Fruit fly (Drosophila melanogaster) whole organism, embryonic: Measurements from ENCODE around the gene kay.
A peak's percentile ranks its signal among the peaks of the same experiment; 100 is the strongest.

Experiments used
- Bteb2 ChIP-seq: fragments of 200-800 bp; sonication (Bioruptor generic); optimal IDR thresholded peaks from 2 replicates; lab custom pipeline; 2016; ENCODE audit warnings: missing biosample characterization, missing genetic modification characterization
- CG10462 ChIP-seq: fragments of 200-800 bp; sonication (Bioruptor generic); optimal IDR thresholded peaks from 2 replicates; lab custom pipeline; 2016; ENCODE audit warnings: missing biosample characterization, missing genetic modification characterization
- CG10654 ChIP-seq: fragments of 200-800 bp; sonication (Bioruptor generic); optimal IDR thresholded peaks from 2 replicates; lab custom pipeline; 2016; ENCODE audit warnings: missing biosample characterization, missing genetic modification characterization
- CG12104 ChIP-seq: fragments of 200-800 bp; sonication (Bioruptor generic); optimal IDR thresholded peaks from 3 replicates; lab custom pipeline; 2016; ENCODE audit warnings: missing biosample characterization, missing genetic modification characterization
- CG12942 ChIP-seq: fragments of 200-800 bp; sonication (Bioruptor generic); optimal IDR thresholded peaks from 3 replicates; lab custom pipeline; 2016; ENCODE audit warnings: missing biosample characterization, missing genetic modification characterization
- CG13287 ChIP-seq: fragments of 200-800 bp; sonication (Bioruptor generic); IDR thresholded peaks from 2 replicates; pipeline ENCODE4 v1.3.6; 2022; ENCODE audit warnings: missing biosample characterization, missing genetic modification characterization; ENCODE audit not compliant: partially characterized antibody
- CG14667 ChIP-seq: fragments of 200-800 bp; sonication (Bioruptor generic); IDR thresholded peaks from 2 replicates; pipeline ENCODE4 v1.3.6; 2022; ENCODE audit warnings: missing biosample characterization, missing genetic modification characterization
- CG15011 ChIP-seq: fragments of 200-800 bp; sonication (Bioruptor generic); optimal IDR thresholded peaks from 3 replicates; lab custom pipeline; 2018; ENCODE audit warnings: missing biosample characterization, mild to moderate bottlenecking, missing genetic modification characterization
- CG1529 ChIP-seq: fragments of 200-800 bp; sonication (Bioruptor generic); optimal IDR thresholded peaks from 3 replicates; lab custom pipeline; 2018; ENCODE audit warnings: missing biosample characterization, missing genetic modification characterization
- CG16813 ChIP-seq: fragments of 200-800 bp; sonication (Bioruptor generic); IDR thresholded peaks from 3 replicates; pipeline ENCODE4 v1.3.6; 2022; ENCODE audit warnings: missing biosample characterization, missing genetic modification characterization; ENCODE audit not compliant: partially characterized antibody
- CG17829 ChIP-seq: fragments of 200-800 bp; optimal IDR thresholded peaks from 2 replicates; lab custom pipeline; 2019; ENCODE audit warnings: missing biosample characterization, mild to moderate bottlenecking, missing genetic modification characterization, moderate library complexity
- CG2129 ChIP-seq: fragments of 200-800 bp; sonication (Bioruptor generic); IDR thresholded peaks from 2 replicates; pipeline ENCODE4 v1.3.6; 2022; ENCODE audit warnings: missing biosample characterization, missing genetic modification characterization; ENCODE audit not compliant: partially characterized antibody
- CG3065 ChIP-seq: fragments of 200-800 bp; sonication (Bioruptor generic); optimal IDR thresholded peaks from 2 replicates; lab custom pipeline; 2016; ENCODE audit warnings: missing biosample characterization, missing genetic modification characterization
- CG4707 ChIP-seq: fragments of 200-800 bp; sonication (Bioruptor generic); optimal IDR thresholded peaks from 2 replicates; lab custom pipeline; 2018; ENCODE audit warnings: missing biosample characterization, mild to moderate bottlenecking, missing genetic modification characterization, moderate library complexity
- CG7556 ChIP-seq: fragments of 200-800 bp; sonication (Bioruptor generic); optimal IDR thresholded peaks from 2 replicates; lab custom pipeline; 2017; ENCODE audit warnings: missing biosample characterization, mild to moderate bottlenecking, missing genetic modification characterization
- CG7786 ChIP-seq: fragments of 200-800 bp; sonication (Bioruptor generic); optimal IDR thresholded peaks from 2 replicates; lab custom pipeline; 2016; ENCODE audit warnings: missing biosample characterization, missing genetic modification characterization
- CG8359 ChIP-seq: fragments of 200-800 bp; sonication (Bioruptor generic); optimal IDR thresholded peaks from 2 replicates; lab custom pipeline; 2017; ENCODE audit warnings: missing biosample characterization, mild to moderate bottlenecking, missing genetic modification characterization, borderline replicate concordance
- CG9727 ChIP-seq: fragments of 200-800 bp; sonication (Bioruptor generic); optimal IDR thresholded peaks from 3 replicates; lab custom pipeline; 2017; ENCODE audit warnings: missing biosample characterization, mild to moderate bottlenecking, missing genetic modification characterization
- D19A ChIP-seq: fragments of 200-800 bp; optimal IDR thresholded peaks from 3 replicates; lab custom pipeline; 2019; ENCODE audit warnings: missing biosample characterization, mild to moderate bottlenecking, missing genetic modification characterization, moderate library complexity
- Dek ChIP-seq: fragments of 200-800 bp; sonication (Bioruptor generic); optimal IDR thresholded peaks from 3 replicates; lab custom pipeline; 2019; ENCODE audit warnings: missing biosample characterization, mild to moderate bottlenecking, missing genetic modification characterization, moderate library complexity
- Doc2 ChIP-seq: fragments of 200-800 bp; sonication (Bioruptor generic); IDR thresholded peaks from 2 replicates; pipeline ENCODE4 v1.3.6; 2022; ENCODE audit warnings: missing biosample characterization, missing genetic modification characterization
- HmgZ ChIP-seq: fragments of 200-800 bp; sonication (Bioruptor generic); optimal IDR thresholded peaks from 2 replicates; lab custom pipeline; 2018; ENCODE audit warnings: missing biosample characterization, mild to moderate bottlenecking, missing genetic modification characterization
- Hr78 ChIP-seq, 2 experiments: fragments of 200-800 bp in 1 of 2; fragments of >200 bp in 1 of 2; sonication (Bioruptor generic) in 1 of 2; optimal IDR thresholded peaks; 2 replicates each; lab custom pipeline; 2017 to 2019; ENCODE audit warnings: missing biosample characterization in 2 of 2, missing genetic modification characterization in 2 of 2, mild to moderate bottlenecking in 1 of 2, moderate library complexity in 1 of 2
- Max ChIP-seq: fragments of 200-800 bp; sonication (Bioruptor generic); optimal IDR thresholded peaks from 2 replicates; lab custom pipeline; 2016; ENCODE audit warnings: missing biosample characterization, mild to moderate bottlenecking, missing genetic modification characterization
- Med ChIP-seq: fragments of 200-800 bp; sonication (Bioruptor generic); peaks from one replicate; lab custom pipeline; 2016; ENCODE audit warnings: missing biosample characterization, missing genetic modification characterization, mild to moderate bottlenecking, inconsistent platforms, moderate library complexity
- Myb ChIP-seq: fragments of 200-800 bp; sonication (Bioruptor generic); optimal IDR thresholded peaks from 2 replicates; lab custom pipeline; 2016; ENCODE audit warnings: missing biosample characterization, missing genetic modification characterization
- Opbp ChIP-seq: fragments of 200-800 bp; sonication (Bioruptor generic); IDR thresholded peaks from 3 replicates; pipeline ENCODE4 v1.3.6; 2022; ENCODE audit warnings: missing biosample characterization, missing genetic modification characterization; ENCODE audit not compliant: partially characterized antibody
- Poxn ChIP-seq: fragments of 200-800 bp; sonication (Bioruptor generic); IDR thresholded peaks from 2 replicates; pipeline ENCODE4 v1.3.6; 2022; ENCODE audit warnings: missing biosample characterization, missing genetic modification characterization
- Sox102F ChIP-seq: fragments of 200-800 bp; sonication (Bioruptor generic); optimal IDR thresholded peaks from 2 replicates; lab custom pipeline; 2018; ENCODE audit warnings: missing biosample characterization, mild to moderate bottlenecking, missing genetic modification characterization, moderate library complexity
- Stat92E ChIP-seq, 3 experiments: fragments of >200 bp in 2 of 3; fragments of 200-800 bp in 1 of 3; sonication (Bioruptor generic) in 1 of 3; optimal IDR thresholded peaks; 2 replicates each; lab custom pipeline; 2017 to 2019; ENCODE audit warnings: missing biosample characterization in 3 of 3, missing genetic modification characterization in 3 of 3, mild to moderate bottlenecking in 1 of 3, moderate library complexity in 1 of 3
- ash1 ChIP-seq: fragments of 200-800 bp; sonication (Bioruptor generic); optimal IDR thresholded peaks from 2 replicates; lab custom pipeline; 2018; ENCODE audit warnings: missing biosample characterization, mild to moderate bottlenecking, missing genetic modification characterization
- bsh ChIP-seq, 2 experiments: fragments of 200-800 bp; sonication (Bioruptor generic); optimal IDR thresholded peaks; 2 replicates each; lab custom pipeline; 2017 to 2018; ENCODE audit warnings: mild to moderate bottlenecking in 2 of 2, missing biosample characterization in 2 of 2, missing genetic modification characterization in 2 of 2, moderate library complexity in 1 of 2
- btn ChIP-seq: fragments of 200-800 bp; sonication (Bioruptor generic); optimal IDR thresholded peaks from 2 replicates; lab custom pipeline; 2016; ENCODE audit warnings: missing biosample characterization, missing genetic modification characterization
- cato ChIP-seq: fragments of 200-800 bp; sonication (Bioruptor generic); optimal IDR thresholded peaks from 2 replicates; lab custom pipeline; 2016; ENCODE audit warnings: missing biosample characterization, missing genetic modification characterization, borderline replicate concordance
- crc ChIP-seq: fragments of 200-800 bp; sonication (Bioruptor generic); optimal IDR thresholded peaks from 2 replicates; lab custom pipeline; 2016; ENCODE audit warnings: missing biosample characterization, missing genetic modification characterization
- croc ChIP-seq: fragments of 200-800 bp; sonication (Bioruptor generic); conservative IDR thresholded peaks from 3 replicates; pipeline ENCODE4 v1.3.6; 2022; ENCODE audit warnings: missing biosample characterization, missing genetic modification characterization
- fd64A ChIP-seq: fragments of 200-800 bp; sonication (Bioruptor generic); optimal IDR thresholded peaks from 3 replicates; lab custom pipeline; 2018; ENCODE audit warnings: missing biosample characterization, mild to moderate bottlenecking, missing genetic modification characterization
- fd96Cb ChIP-seq: fragments of 200-800 bp; sonication (Bioruptor generic); optimal IDR thresholded peaks from 2 replicates; lab custom pipeline; 2018; ENCODE audit warnings: missing biosample characterization, mild to moderate bottlenecking, missing genetic modification characterization, moderate library complexity
- hth ChIP-seq: fragments of >200 bp; optimal IDR thresholded peaks from 2 replicates; lab custom pipeline; 2017; ENCODE audit warnings: inconsistent platforms
- lov ChIP-seq, 2 experiments: fragments of 200-800 bp in 1 of 2; fragments of >200 bp in 1 of 2; sonication (Bioruptor generic) in 1 of 2; IDR thresholded peaks in 1 of 2; optimal IDR thresholded peaks in 1 of 2; 2 replicates in 1 of 2; 3 replicates in 1 of 2; pipeline versions ENCODE4 v1.3.6 to Lab custom; 2017 to 2022; ENCODE audit warnings: missing biosample characterization in 1 of 2, missing genetic modification characterization in 1 of 2
- luna ChIP-seq: fragments of 200-800 bp; sonication (Bioruptor generic); optimal IDR thresholded peaks from 2 replicates; lab custom pipeline; 2016; ENCODE audit warnings: missing biosample characterization, missing genetic modification characterization
- slp2 ChIP-seq: fragments of 200-800 bp; sonication (Bioruptor generic); optimal IDR thresholded peaks from 2 replicates; lab custom pipeline; 2016; ENCODE audit warnings: missing biosample characterization, missing genetic modification characterization
- trh ChIP-seq: fragments of 200-800 bp; sonication (Bioruptor generic); optimal IDR thresholded peaks from 2 replicates; lab custom pipeline; 2016; ENCODE audit warnings: missing biosample characterization, missing genetic modification characterization
- wdn ChIP-seq: fragments of 200-800 bp; sonication (Bioruptor generic); IDR thresholded peaks from 2 replicates; pipeline ENCODE4 v1.3.6; 2022; ENCODE audit warnings: missing biosample characterization, missing genetic modification characterization

kay gene

dm6 chr3R:29773833-29774324 lies 8.1 kb downstream of the kay start (continued):
- peak; percentile 68 for TF ChIP-seq fd96Cb (tag; lab: Kevin White, UChicago)
- TF ChIP-seq luna (GFP tag; lab: Kevin White, UChicago), result peak; percentile 41
- peak; percentile 57; the same call in 1 of the 2 replicates for TF ChIP-seq Poxn (GFP tag; lab: Robert Waterston, UW)
- TF ChIP-seq Opbp (GFP tag; lab: Robert Waterston, UW), result no peak
- TF ChIP-seq Doc2, result no peak
- peak; percentile 57 for TF ChIP-seq Max
- TF ChIP-seq Dek (tag; lab: Kevin White, UChicago), result peak; percentile 71
- TF ChIP-seq D19A (tag; lab: Kevin White, UChicago), result peak; percentile 98
- peak; percentile 38 for TF ChIP-seq CG10654
- no peak for TF ChIP-seq CG8359 (GFP tag; lab: Kevin White, UChicago)
- TF ChIP-seq CG2129 (GFP tag; lab: Robert Waterston, UW), result no peak
- no peak for TF ChIP-seq CG16813 (GFP tag; lab: Robert Waterston, UW)
- TF ChIP-seq CG15011 (GFP tag; lab: Kevin White, UChicago), result peak; percentile 55
- TF ChIP-seq croc (GFP tag; lab: Robert Waterston, UW), result peak; percentile 55; the same call in 2 of the 3 replicates
- TF ChIP-seq cato (GFP tag; lab: Kevin White, UChicago), result peak; percentile 4
- TF ChIP-seq hth (lab: Kevin White, UChicago), result no peak
- peak; percentile 56 for TF ChIP-seq Myb (GFP tag; lab: Kevin White, UChicago)
- peak; percentile 32 for TF ChIP-seq CG10462 (GFP tag; lab: Kevin White, UChicago)
- no peak for TF ChIP-seq CG13287
- TF ChIP-seq bsh (GFP tag; optimal IDR thresholded peaks at IDR 0.05; lab: Kevin White, UChicago), result peak; percentile 56 to 57
- no peak for TF ChIP-seq lov (optimal IDR thresholded peaks at IDR 0.05; lab: Kevin White, UChicago)
- TF ChIP-seq lov (GFP tag; IDR thresholded peaks at IDR 0.05; lab: Robert Waterston, UW), result no peak
- TF ChIP-seq CG14667 (GFP tag; lab: Robert Waterston, UW), result peak; percentile 57
- TF ChIP-seq CG7556, result peak; percentile 56
- TF ChIP-seq CG4707 (GFP tag; lab: Kevin White, UChicago), result no peak
- peak; percentile 41 for TF ChIP-seq Bteb2
- TF ChIP-seq fd64A (GFP tag; lab: Kevin White, UChicago), result no peak
- peak; percentile 64 for TF ChIP-seq CG12104
- no peak for TF ChIP-seq Hr78 (GFP tag; optimal IDR thresholded peaks at IDR 0.05; lab: Kevin White, UChicago)
- TF ChIP-seq btn, result peak; percentile 23
- TF ChIP-seq wdn, result peak; percentile 56
- TF ChIP-seq Stat92E (GFP tag; optimal IDR thresholded peaks at IDR 0.05; lab: Kevin White, UChicago), result no peak
- TF ChIP-seq CG12942 (GFP tag; lab: Kevin White, UChicago), result peak; percentile 53
- TF ChIP-seq ash1 (GFP tag; lab: Kevin White, UChicago), result no peak
- peak; percentile 32 for TF ChIP-seq CG1529 (GFP tag; lab: Kevin White, UChicago)
- TF ChIP-seq CG7786, result peak; percentile 92
- TF ChIP-seq trh (GFP tag; lab: Kevin White, UChicago), result peak; percentile 27
- peak; percentile 55 for TF ChIP-seq crc (GFP tag; lab: Kevin White, UChicago)
- peak; percentile 96 for TF ChIP-seq Med (GFP tag; lab: Kevin White, UChicago)
- TF ChIP-seq HmgZ, result peak; percentile 87
- no peak for TF ChIP-seq CG3065
- TF ChIP-seq slp2 (GFP tag; lab: Kevin White, UChicago), result peak; percentile 59
- TF ChIP-seq Sox102F (GFP tag; lab: Kevin White, UChicago), result peak; percentile 77
- TF ChIP-seq CG17829 (tag; lab: Kevin White, UChicago), result peak; percentile 35
- TF ChIP-seq CG9727 (GFP tag; lab: Kevin White, UChicago), result peak; percentile 76
